Fruit fly (Drosophila melanogaster): ENCODE data around the gene CG13484.
A peak's percentile ranks its signal among the peaks of the same experiment; 100 is the strongest.

The CG13484 gene

DNA sequence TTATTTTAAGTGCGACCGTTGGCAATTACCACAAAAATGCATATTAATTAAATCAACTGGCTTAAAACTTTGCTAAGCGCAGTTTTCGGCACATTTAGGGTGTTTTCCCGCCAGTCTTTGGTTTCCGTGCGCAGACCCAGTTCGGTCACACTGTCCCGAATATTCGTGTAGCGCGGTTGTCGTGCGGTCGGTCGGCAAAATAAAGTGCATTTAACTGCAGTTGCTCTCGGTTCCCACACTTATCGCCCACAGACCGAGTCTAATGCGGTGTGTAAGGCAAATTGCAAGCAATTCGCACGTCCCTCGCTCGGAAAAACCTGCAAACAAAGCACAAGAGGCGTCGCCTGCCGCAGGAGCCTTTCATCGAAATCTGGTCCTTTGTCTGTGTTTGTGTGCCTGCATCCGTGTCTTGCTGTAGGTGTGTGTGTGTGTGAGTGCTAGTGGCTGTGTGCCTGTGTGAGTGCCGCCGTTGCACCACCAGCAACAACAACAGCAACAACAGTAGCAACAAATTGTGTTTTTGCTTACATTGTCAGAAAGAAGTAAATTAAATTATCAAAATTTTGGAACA lies at the start of gene CG13484, which contains the start of gene Frl:
Gene CG13484 (minus strand): TSS at position 7 of the 571 bp plus-strand sequence.
Gene Frl (plus strand): TSS at position 143 of the 571 bp plus-strand sequence.
- TF ChIP-seq CG8119 (GFP tag; IDR thresholded peaks at IDR 0.05) (peak; percentile 55; the same call in 2 of the 3 replicates), CG6276 (GFP tag; optimal IDR thresholded peaks at IDR 0.05) (no peak), CG10631 (GFP tag; optimal IDR thresholded peaks at IDR 0.05) (no peak), Sox102F (GFP tag; optimal IDR thresholded peaks at IDR 0.05) (no peak), CG3919 (GFP tag; optimal IDR thresholded peaks at IDR 0.05) (peak; percentile 45), CG8632 (GFP tag; optimal IDR thresholded peaks at IDR 0.05) (no peak), CG11294 (GFP tag; IDR thresholded peaks at IDR 0.05) (no peak), Lpt (GFP tag; optimal IDR thresholded peaks at IDR 0.05) (peak; percentile 27), dsx (GFP tag; optimal IDR thresholded peaks at IDR 0.05; ENCODE audit: poor library complexity, severe bottlenecking) (peak; percentile 72), Ets96B (tag; optimal IDR thresholded peaks at IDR 0.05) (peak; percentile 14), Gug (GFP tag; IDR thresholded peaks at IDR 0.05) (no peak; the same call in 1 of the 2 replicates), CG16779 (tag; optimal IDR thresholded peaks at IDR 0.05) (peak; percentile 43), Smox (GFP tag; optimal IDR thresholded peaks at IDR 0.05) (peak; percentile 6), cyc (GFP tag; optimal IDR thresholded peaks at IDR 0.05) (peak; percentile 27), CG8319 (GFP tag; optimal IDR thresholded peaks at IDR 0.05) (no peak), CG6808 (GFP tag; optimal IDR thresholded peaks at IDR 0.05) (peak; percentile 44), lz (GFP tag; optimal IDR thresholded peaks at IDR 0.05) (peak; percentile 2), acj6 (GFP tag; optimal IDR thresholded peaks at IDR 0.05) (no peak), svp (GFP tag) (no peak), Sox14 (GFP tag; optimal IDR thresholded peaks at IDR 0.05) (peak; percentile 78), fkh (GFP tag; optimal IDR thresholded peaks at IDR 0.05) (peak; percentile 25), Eip75B (GFP tag; optimal IDR thresholded peaks at IDR 0.05) (peak; percentile 37), CG31627 (GFP tag; optimal IDR thresholded peaks at IDR 0.05) (no peak), CG34406 (GFP tag; optimal IDR thresholded peaks at IDR 0.05) (no peak), Eip78C (GFP tag) (peak; percentile 90), Hr39 (GFP tag; optimal IDR thresholded peaks at IDR 0.05) (peak; percentile 1), Ets21C (GFP tag; optimal IDR thresholded peaks at IDR 0.05) (no peak), salr (GFP tag; optimal IDR thresholded peaks at IDR 0.05) (no peak), CG6792 (GFP tag; optimal IDR thresholded peaks at IDR 0.05) (peak; percentile 10), CG9139 (GFP tag; optimal IDR thresholded peaks at IDR 0.05) (peak; percentile 48), esn (GFP tag; optimal IDR thresholded peaks at IDR 0.05) (peak; percentile 40), Hr4 (GFP tag; optimal IDR thresholded peaks at IDR 0.05) (no peak), topi (GFP tag; optimal IDR thresholded peaks at IDR 0.05) (peak; percentile 47), CG3032 (tag; optimal IDR thresholded peaks at IDR 0.05) (peak; percentile 20), CG11902 (GFP tag; optimal IDR thresholded peaks at IDR 0.05) (no peak), CG4318 (GFP tag; optimal IDR thresholded peaks at IDR 0.05) (no peak), vri (GFP tag; optimal IDR thresholded peaks at IDR 0.05) (no peak), OdsH (GFP tag; optimal IDR thresholded peaks at IDR 0.05) (no peak), spab (GFP tag; optimal IDR thresholded peaks at IDR 0.05) (no peak), eg (GFP tag; IDR thresholded peaks at IDR 0.05) (peak; percentile 44; the same call in 1 of the 3 replicates), fd85E (GFP tag; optimal IDR thresholded peaks at IDR 0.05) (no peak), CG6854 (GFP tag; optimal IDR thresholded peaks at IDR 0.05) (peak; percentile 78), pdm3 (GFP tag; optimal IDR thresholded peaks at IDR 0.05) (no peak), CG10669 (GFP tag; optimal IDR thresholded peaks at IDR 0.05) (no peak), Eip93F (GFP tag; optimal IDR thresholded peaks at IDR 0.05) (no peak), CG11762 (GFP tag; optimal IDR thresholded peaks at IDR 0.05; ENCODE audit: insufficient read depth) (no peak), CG15336 (GFP tag; IDR thresholded peaks at IDR 0.05) (peak; percentile 37; the same call in 1 of the 2 replicates), CG6163 (GFP tag; IDR thresholded peaks at IDR 0.05) (no peak), CG1621 (tag; optimal IDR thresholded peaks at IDR 0.05) (peak; percentile 36), ss (GFP tag; optimal IDR thresholded peaks at IDR 0.05) (peak; percentile 52 to 69), Hr38 (GFP tag; optimal IDR thresholded peaks at IDR 0.05) (no peak), achi (GFP tag; optimal IDR thresholded peaks at IDR 0.05) (no peak)
